Worm (Caenorhabditis elegans): Measurements from ENCODE around the gene hpo-38.
A peak's percentile ranks its signal among the peaks of the same experiment; 100 is the strongest.

Gene hpo-38

DNA sequence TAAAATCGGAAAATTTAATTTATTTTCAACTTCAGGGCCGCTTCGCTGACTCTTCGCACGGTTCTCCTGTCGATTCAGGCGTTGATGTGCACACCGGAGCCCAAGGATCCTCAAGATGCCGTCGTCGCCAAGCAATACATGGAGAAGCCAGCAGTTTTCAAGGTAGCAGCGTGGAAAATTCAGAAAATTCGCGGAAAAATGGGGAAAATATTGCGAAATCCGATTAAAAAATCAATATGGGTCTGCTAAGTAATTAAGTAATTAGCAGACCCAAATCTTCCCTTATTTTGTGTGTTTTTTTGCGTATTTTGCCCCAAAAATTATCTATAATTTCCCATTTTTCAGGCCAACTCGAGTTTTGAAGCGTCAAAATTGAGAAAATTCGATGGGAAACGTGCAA is 40.9 kb upstream of the hpo-38 start:
- TF ChIP-seq madf-5 (GFP tag; IDR thresholded peaks at IDR 0.05): no peak
- TF ChIP-seq attf-4 (tag; optimal IDR thresholded peaks at IDR 0.05): no peak
- TF ChIP-seq daf-16 (GFP tag; optimal IDR thresholded peaks at IDR 0.05): no peak
- TF ChIP-seq daf-16 (tag; optimal IDR thresholded peaks at IDR 0.05): no peak
- peak; percentile 79 for TF ChIP-seq aha-1 (tag)
- TF ChIP-seq nhr-10 (tag; optimal IDR thresholded peaks at IDR 0.05): no peak
- TF ChIP-seq daf-19 (GFP tag; conservative IDR thresholded peaks at IDR 0.05): no peak
- TF ChIP-seq Y48G9A.11 (GFP tag; IDR thresholded peaks at IDR 0.05): no peak
- no peak for TF ChIP-seq saeg-2 (GFP tag; IDR thresholded peaks at IDR 0.05)
- TF ChIP-seq nhr-11 (tag; optimal IDR thresholded peaks at IDR 0.05): no peak

DNA sequence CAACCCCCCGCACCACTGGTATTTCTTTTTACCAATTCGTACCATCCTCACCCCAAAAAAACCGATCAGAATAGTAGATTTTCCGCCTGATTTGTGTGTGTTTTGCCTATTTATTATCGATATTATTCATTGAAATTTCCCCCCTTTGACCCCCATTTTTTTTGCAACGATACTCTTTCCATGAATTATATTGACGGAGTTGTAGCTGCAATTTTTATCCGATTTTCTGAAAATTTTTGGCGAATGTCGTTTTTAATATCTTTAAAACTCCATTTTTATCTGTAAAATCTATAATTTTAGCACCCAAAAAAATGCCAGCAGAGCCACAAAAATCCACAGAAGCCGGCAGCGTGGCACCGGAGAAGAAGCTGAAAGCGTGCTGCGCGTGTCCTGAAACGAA is 39.5 kb upstream of the hpo-38 start, which contains the start of gene cox-17:
Gene cox-17 (plus strand): TSS at position 301 of the 400 bp plus-strand sequence.
- peak; percentile 12; the same call in 1 of the 2 replicates for TF ChIP-seq nhr-42 (GFP tag; IDR thresholded peaks at IDR 0.05)
- no peak for TF ChIP-seq mep-1 (tag; optimal IDR thresholded peaks at IDR 0.05)

ce11 chrIII:191803-192202 is 38.4 kb upstream of the hpo-38 start, which contains the start of gene sec-20:
TSS of gene sec-20 (plus strand) at chrIII:192103.
- TF ChIP-seq egl-27 (tag; optimal IDR thresholded peaks at IDR 0.05) (no peak), saeg-2 (GFP tag; IDR thresholded peaks at IDR 0.05) (no peak), php-3 (GFP tag; IDR thresholded peaks at IDR 0.05) (no peak), lin-1 (GFP tag; IDR thresholded peaks at IDR 0.05) (no peak), daf-19 (GFP tag; conservative IDR thresholded peaks at IDR 0.05) (no peak), F10B5.3 (tag; optimal IDR thresholded peaks at IDR 0.05) (no peak), fos-1 (tag; optimal IDR thresholded peaks at IDR 0.05) (no peak), unc-39 (tag; optimal IDR thresholded peaks at IDR 0.05) (no peak), ceh-28 (tag; optimal IDR thresholded peaks at IDR 0.05) (no peak), nhr-6 (tag; optimal IDR thresholded peaks at IDR 0.05) (no peak), dmd-8 (GFP tag; IDR thresholded peaks at IDR 0.05) (no peak), nhr-25 (tag; optimal IDR thresholded peaks at IDR 0.05; ENCODE audit: borderline replicate concordance, insufficient read depth) (no peak), nhr-42 (GFP tag; IDR thresholded peaks at IDR 0.05) (no peak), mdt-29 (GFP tag; IDR thresholded peaks at IDR 0.05) (no peak), nhr-102 (tag; optimal IDR thresholded peaks at IDR 0.05) (no peak), D1046.2 (GFP tag; IDR thresholded peaks at IDR 0.05) (no peak), jun-1 (tag; optimal IDR thresholded peaks at IDR 0.05) (no peak), lin-29 (GFP tag; IDR thresholded peaks at IDR 0.05) (no peak)

DNA sequence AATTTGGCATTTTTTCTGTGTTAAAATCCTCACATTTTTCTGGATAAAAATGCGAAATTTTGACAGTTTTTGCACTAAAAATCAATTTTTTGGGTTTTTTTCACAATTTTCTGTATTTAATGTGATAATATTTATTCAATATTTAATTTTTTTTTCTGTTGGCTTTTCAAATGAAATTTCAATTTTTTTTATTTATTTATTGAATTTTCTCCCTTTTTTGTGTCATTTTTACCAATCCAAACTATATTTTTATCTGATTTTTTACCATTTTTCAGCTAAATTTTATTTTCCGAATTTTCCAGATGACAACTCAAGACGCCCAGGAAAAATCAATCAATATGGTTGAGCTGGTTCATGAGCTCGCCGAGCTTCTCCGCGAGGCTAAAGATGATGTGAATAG is 36.1 kb upstream of the hpo-38 start, which contains the start of gene F40G9.17:
Gene F40G9.17 (plus strand): TSS at position 301 of the 400 bp plus-strand sequence.
- TF ChIP-seq aha-1 (tag): no peak
- no peak for TF ChIP-seq zfp-2 (tag; optimal IDR thresholded peaks at IDR 0.05)
- no peak for TF ChIP-seq nhr-25 (tag; optimal IDR thresholded peaks at IDR 0.05; ENCODE audit: borderline replicate concordance, insufficient read depth)
- no peak for TF ChIP-seq nhr-111 (GFP tag; optimal IDR thresholded peaks at IDR 0.05)
- no peak for TF ChIP-seq ceh-28 (tag; optimal IDR thresholded peaks at IDR 0.05)
- no peak for TF ChIP-seq lin-38 (GFP tag; IDR thresholded peaks at IDR 0.05)
- no peak for TF ChIP-seq T26A8.4 (GFP tag; IDR thresholded peaks at IDR 0.05)

- TF ChIP-seq nhr-76 (tag; optimal IDR thresholded peaks at IDR 0.05) (no peak), jun-1 (tag; optimal IDR thresholded peaks at IDR 0.05) (no peak), F49E8.2 (tag; optimal IDR thresholded peaks at IDR 0.05; ENCODE audit: borderline replicate concordance) (no peak), zip-11 (GFP tag; IDR thresholded peaks at IDR 0.05) (no peak), mdl-1 (tag; optimal IDR thresholded peaks at IDR 0.05) (no peak), unc-62 (GFP tag; optimal IDR thresholded peaks at IDR 0.05 in 1 of 2) (peak in 1 of 2 experiments; percentile 53), unc-62 (tag; optimal IDR thresholded peaks at IDR 0.05) (no peak), hmg-1.1 (GFP tag; IDR thresholded peaks at IDR 0.05) (no peak), mep-1 (tag; optimal IDR thresholded peaks at IDR 0.05) (no peak), lsy-2 (tag; optimal IDR thresholded peaks at IDR 0.05) (no peak), nhr-25 (tag; optimal IDR thresholded peaks at IDR 0.05; ENCODE audit: borderline replicate concordance, insufficient read depth) (no peak), ceh-28 (tag; optimal IDR thresholded peaks at IDR 0.05) (peak; percentile 98), set-16 (GFP tag; IDR thresholded peaks at IDR 0.05) (no peak; the same call in 1 of the 2 replicates), dve-1 (tag; optimal IDR thresholded peaks at IDR 0.05; ENCODE audit: insufficient read depth) (no peak)
Measured at ce11 chrIII:203953-204352, 26.3 kb upstream of the hpo-38 start.

All from whole organism, L4 larva.